Worm (Caenorhabditis elegans): ENCODE results near the gene metl-13.
"Not testable (repeated sequence)": the region's sequence is repeated elsewhere in the genome, so short reads cannot be mapped to it uniquely, and the experiment has no call there.

DNA sequence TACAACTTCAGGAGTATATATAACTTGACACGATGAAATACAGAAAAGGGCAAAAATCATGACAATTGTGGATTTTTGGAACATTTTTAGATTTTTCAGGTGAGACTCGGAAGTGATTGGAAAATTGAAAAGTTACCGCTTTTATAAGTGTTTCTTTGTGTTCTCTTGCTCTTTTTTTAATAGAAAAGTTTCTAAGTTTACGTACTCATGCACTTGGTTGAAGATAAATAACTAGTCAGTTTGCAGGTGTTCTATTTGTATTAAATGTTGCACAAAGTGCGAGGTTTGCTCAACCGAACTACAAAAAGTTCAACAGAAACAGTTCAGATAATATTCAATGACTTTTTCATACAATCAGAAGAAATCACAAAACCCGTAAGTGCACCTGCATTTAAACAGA, 40.0 kb upstream of the metl-13 start, which contains the start of gene nspb-3:
- TF ChIP-seq med-1 (GFP tag; optimal IDR thresholded peaks at IDR 0.05; ENCODE audit: insufficient read depth); T22C8.4 (GFP tag; IDR thresholded peaks at IDR 0.05); tab-1 (GFP tag; IDR thresholded peaks at IDR 0.05); klf-2 (GFP tag; conservative IDR thresholded peaks at IDR 0.05); flt-1 (GFP tag; IDR thresholded peaks at IDR 0.05); ztf-29 (GFP tag; IDR thresholded peaks at IDR 0.05); ref-1 (GFP tag; conservative IDR thresholded peaks at IDR 0.05); cog-1 (tag; optimal IDR thresholded peaks at IDR 0.05); ztf-23 (GFP tag; IDR thresholded peaks at IDR 0.05): not testable (repeated sequence)

Data from whole organism, midembryonic.